Fruit fly (Drosophila melanogaster): ENCODE data around the gene PhKgamma.

dm6 chrX:11731665-11732064 lies 36.7 kb downstream of the PhKgamma start, which contains the start of gene inaF-C:
- TF ChIP-seq acj6 (GFP tag; optimal IDR thresholded peaks at IDR 0.05) (no peak), cyc (GFP tag; optimal IDR thresholded peaks at IDR 0.05) (no peak), ss (GFP tag; optimal IDR thresholded peaks at IDR 0.05) (no peak), pdm3 (GFP tag; optimal IDR thresholded peaks at IDR 0.05) (no peak), CG11902 (GFP tag; optimal IDR thresholded peaks at IDR 0.05) (no peak)

Data from whole organism, prepupa.